Fruit fly (Drosophila melanogaster) S2 (cell line): ENCODE results near the gene CG10839.

Source experiments
- CG8478 ChIP-seq: fragments of >200 bp; optimal IDR thresholded peaks from 2 replicates; lab custom pipeline; 2018
- CTCF ChIP-seq, 2 experiments: fragments of >200 bp; optimal IDR thresholded peaks; 2 replicates each; lab custom pipeline; 2018

The CG10839 gene

DNA sequence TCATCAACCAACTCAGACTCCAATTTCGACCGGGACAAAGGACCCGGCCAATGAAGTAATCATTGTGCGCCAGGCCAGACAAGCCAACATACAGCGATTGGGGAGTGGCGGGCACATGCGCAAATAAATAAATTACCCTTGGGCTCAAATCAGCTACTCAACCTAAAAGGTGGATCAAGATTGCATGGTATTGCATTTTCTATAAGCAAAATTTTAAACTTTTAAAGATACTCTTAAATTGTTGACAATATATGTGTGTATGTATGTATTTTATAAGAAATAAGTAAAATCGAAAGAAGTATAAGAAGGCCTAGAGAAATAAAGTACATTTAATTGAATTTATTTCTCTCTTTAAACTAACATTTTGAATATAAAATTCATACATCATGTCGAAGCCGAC, at the start of gene CG10839:
Gene CG10839, plus strand, starts transcription at position 301 of the 400 bp plus-strand sequence.
- TF ChIP-seq CG8478 (lab: Kevin White, UChicago) (no peak), CTCF (optimal IDR thresholded peaks at IDR 0.05; lab: Kevin White, UChicago) (no peak)

DNA sequence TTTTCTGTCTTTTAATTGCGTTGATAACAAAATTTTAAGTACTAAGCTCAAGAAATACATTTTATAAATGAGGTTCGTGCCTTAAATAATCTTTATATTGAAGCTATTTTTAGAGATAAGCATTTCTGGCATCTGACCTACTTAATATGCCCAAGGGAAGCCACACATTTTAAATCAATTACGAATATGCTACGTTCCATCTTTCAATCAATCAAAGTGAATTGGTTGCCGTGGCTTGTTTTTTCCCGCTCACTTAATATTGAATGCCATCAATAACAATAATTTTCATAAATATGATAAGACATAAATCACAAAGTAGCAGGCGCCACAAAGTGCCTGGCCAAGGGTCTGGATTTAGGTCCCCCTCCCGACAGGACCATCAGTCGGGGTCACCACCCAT, 43.1 kb upstream of the CG10839 start:
- TF ChIP-seq CTCF (optimal IDR thresholded peaks at IDR 0.05; lab: Kevin White, UChicago) (no peak), CG8478 (lab: Kevin White, UChicago) (no peak)

DNA sequence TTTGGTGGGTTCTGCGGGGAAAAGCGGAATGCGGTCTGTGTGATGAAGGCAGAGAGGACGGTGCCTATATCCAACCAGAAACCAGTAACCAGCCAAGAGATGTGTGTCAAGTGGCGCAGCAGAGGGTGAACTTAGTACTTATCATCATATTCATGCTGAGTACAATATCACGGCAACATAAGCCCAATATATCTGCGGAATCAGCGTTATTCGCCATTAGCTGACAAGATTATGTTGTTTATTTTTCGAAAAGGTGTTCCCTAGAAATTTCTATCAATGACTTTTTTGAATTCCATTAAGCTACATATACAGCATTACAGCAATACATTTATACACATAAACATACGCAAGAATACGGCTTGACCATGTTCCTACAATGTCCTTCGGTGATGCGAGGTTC, 38.1 kb upstream of the CG10839 start, which contains the start of gene CG12448:
Gene CG12448, plus strand, starts transcription at position 301 of the 400 bp plus-strand sequence.
- TF ChIP-seq CTCF (optimal IDR thresholded peaks at IDR 0.05; lab: Kevin White, UChicago) (no peak), CG8478 (lab: Kevin White, UChicago) (no peak)

DNA sequence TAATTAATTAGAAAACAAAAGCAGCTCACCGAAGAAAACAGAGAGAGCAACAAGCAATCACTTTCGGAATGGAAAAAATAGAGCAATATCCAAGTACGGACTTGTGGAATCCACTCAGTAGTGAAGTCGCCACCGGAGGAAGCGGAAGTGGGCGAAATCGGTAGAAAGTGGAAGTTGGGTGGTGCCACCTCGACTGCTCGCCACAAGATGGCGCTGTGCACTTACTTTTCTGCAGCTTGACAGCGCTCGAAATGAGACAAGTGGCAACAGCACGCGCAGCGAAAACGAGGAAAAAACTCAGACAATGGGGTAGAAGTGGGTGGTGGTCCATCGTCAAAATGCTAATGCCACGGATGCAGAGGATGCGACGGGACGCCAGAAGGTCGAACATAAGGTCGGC, 29.8 kb upstream of the CG10839 start:
- TF ChIP-seq CTCF (optimal IDR thresholded peaks at IDR 0.05; lab: Kevin White, UChicago), result peak; percentile 76 to 81
- no peak for TF ChIP-seq CG8478 (lab: Kevin White, UChicago)

DNA sequence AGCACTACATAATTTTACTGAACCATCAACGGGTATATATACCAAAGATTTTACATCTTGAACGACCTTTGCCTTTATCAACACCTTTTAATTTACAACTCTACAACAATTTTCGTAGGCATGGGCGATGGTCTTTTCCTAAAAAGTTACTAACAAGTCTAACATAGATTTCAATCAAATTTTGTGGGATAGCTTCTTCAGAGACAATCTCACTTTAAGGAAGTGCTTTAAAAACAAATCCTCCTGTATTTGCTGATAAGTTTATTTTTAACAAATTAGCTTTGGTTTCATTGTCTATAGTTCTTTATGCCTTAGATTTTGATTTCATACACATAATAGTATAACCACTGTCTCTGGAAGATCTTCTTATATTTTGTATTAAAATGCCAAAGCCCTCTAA, 21.7 kb upstream of the CG10839 start, which contains the start of gene CG18063:
Gene CG18063, plus strand, starts transcription at position 301 of the 400 bp plus-strand sequence.
- TF ChIP-seq CTCF (optimal IDR thresholded peaks at IDR 0.05; lab: Kevin White, UChicago) (no peak), CG8478 (lab: Kevin White, UChicago) (no peak)

DNA sequence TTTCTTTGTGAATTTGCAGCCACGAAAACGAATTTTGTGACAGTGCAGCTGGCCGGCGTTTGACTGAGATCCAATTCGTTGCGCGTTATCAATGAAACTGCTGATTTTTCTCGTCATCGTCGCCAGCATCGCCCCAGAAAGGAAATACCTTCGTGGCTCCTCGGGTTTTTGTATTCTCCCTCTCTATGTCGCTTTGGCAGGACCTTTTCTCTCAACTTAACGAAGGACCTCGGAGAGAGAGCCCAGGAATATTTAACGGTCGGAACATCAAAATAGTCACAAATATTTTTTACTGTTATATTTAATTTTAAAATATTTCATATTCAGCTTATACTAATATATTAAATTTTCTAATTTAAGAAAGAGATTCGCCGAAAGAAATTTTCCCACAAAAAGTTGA, 17.0 kb upstream of the CG10839 start, which contains the start of gene beat-Ib:
Gene beat-Ib, minus strand, starts transcription at position 101 of the 400 bp plus-strand sequence.
- no peak for TF ChIP-seq CG8478 (lab: Kevin White, UChicago)
- TF ChIP-seq CTCF (optimal IDR thresholded peaks at IDR 0.05; lab: Kevin White, UChicago), result no peak

DNA sequence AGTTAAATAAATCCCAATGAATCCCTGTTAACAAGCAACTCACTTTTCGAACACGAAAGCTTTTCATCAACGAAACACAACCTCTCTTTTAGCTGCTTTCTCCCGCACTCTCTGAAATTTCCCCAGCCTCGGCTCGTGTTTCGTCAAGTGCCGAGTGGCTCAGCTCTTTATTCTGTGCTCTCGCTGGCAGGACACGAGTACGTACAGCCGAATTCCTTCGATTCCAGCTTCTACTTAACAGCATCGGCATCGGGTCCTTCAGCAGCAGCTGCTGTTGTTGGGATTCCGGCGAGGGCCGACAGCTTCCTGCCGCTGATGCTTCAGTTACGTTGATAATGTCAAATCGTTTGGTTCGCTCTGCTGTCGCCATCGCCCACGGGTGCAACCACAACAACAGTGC, 20.9 kb downstream of the CG10839 start, which contains the start of gene beat-Ic:
Gene beat-Ic, plus strand, starts transcription at position 93 of the 400 bp plus-strand sequence.
- TF ChIP-seq CTCF (optimal IDR thresholded peaks at IDR 0.05; lab: Kevin White, UChicago) (no peak), CG8478 (lab: Kevin White, UChicago) (no peak)

DNA sequence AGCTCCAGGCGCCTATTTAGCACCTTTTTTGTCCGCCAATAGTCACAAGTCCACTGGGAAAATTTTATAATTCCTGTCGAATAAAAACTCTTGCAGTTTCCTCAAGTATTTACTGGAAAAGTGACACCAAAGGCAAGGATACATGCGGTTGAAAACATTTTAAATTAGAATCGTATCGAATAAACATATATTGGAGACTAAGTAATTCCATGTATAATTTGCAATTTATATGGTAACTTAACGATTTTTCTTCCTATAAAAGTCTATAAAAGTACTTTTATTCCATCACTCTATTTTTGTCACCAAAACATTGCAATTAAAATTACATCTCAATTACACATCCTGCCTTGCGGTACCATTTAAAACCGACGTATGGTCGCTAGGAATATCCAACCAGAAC, 24.3 kb downstream of the CG10839 start, which contains the start of gene CG34167:
Gene CG34167, minus strand, starts transcription at position 101 of the 400 bp plus-strand sequence.
- no peak for TF ChIP-seq CTCF (optimal IDR thresholded peaks at IDR 0.05; lab: Kevin White, UChicago)
- TF ChIP-seq CG8478 (lab: Kevin White, UChicago), result no peak

DNA sequence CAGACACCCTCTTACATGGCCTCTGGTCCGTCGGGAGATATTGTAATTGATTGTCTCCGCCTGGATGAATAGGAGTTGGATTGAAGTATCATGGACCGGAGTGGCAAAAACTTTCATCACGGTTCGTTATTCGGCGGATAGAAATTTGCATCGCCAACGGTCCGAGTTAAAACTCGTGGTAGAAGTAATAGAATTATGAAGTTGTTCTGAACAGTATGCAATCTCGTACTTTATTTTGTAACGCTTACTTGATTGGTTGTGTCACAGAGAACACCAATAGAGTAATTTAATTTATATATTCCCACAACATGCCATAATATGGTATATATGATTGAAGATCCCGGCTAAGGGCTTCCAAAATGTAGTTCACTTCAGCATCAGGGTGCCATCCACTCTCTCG, 24.7 kb downstream of the CG10839 start, which contains the start of the genes CG13245 and CG43816:
Gene CG13245, plus strand, starts transcription at position 301 of the 400 bp plus-strand sequence.
Gene CG43816, plus strand, starts transcription at position 301 of the 400 bp plus-strand sequence.
- TF ChIP-seq CTCF (optimal IDR thresholded peaks at IDR 0.05; lab: Kevin White, UChicago) (no peak), CG8478 (lab: Kevin White, UChicago) (no peak)

DNA sequence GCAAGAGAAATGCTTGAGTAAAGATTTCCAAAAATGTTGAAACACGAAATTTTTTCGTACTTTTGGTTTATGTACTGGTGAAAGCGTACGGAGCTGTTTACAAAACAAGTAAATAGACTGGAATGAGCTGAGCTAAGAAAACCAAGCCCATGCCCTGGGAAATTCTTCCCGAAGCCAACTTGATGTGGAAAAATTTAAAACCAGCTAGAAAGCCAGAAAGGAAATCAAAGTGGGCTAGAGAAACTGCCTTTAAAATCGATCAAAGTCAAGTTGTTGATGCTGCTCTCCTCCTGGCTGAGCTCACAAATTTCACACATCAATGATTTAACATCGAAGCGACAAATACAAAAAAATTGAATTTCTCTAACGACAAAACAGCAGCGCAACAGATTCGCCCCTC, 26.9 kb downstream of the CG10839 start, which contains the start of gene CG31820:
Gene CG31820, minus strand, starts transcription at position 101 of the 400 bp plus-strand sequence.
- TF ChIP-seq CTCF (optimal IDR thresholded peaks at IDR 0.05; lab: Kevin White, UChicago), result no peak
- TF ChIP-seq CG8478 (lab: Kevin White, UChicago), result no peak

DNA sequence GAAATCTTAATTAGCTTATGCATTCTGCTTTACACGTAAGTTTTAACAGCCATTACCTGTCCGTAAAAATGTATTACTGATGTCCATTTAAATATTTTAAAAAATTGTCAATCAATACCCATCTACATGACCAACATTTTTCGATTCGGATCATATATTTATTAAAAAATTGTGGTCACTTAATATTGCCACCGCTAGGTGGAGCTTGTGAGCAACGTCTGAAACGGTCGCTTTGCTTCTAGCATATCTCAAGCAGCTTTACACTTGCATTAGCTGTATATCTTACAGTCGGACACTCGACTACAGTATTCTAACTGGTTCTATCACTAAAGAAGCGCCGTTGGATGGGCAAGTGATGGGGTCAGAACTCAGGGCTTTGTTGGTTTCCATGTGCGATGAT, 47.4 kb downstream of the CG10839 start:
- TF ChIP-seq CTCF (optimal IDR thresholded peaks at IDR 0.05; lab: Kevin White, UChicago) (peak; percentile 17 to 59), CG8478 (lab: Kevin White, UChicago) (no peak)
